Fruit fly (Drosophila melanogaster): ENCODE data around the gene nom.
A peak's percentile ranks its signal among the peaks of the same experiment; 100 is the strongest.

The nom gene

dm6 chr3R:8673803-8674234 lies 49.2 kb upstream of the nom start, which contains the start of gene mRpL19 (continued):
- TF ChIP-seq mld (GFP tag; IDR thresholded peaks at IDR 0.05; ENCODE audit: partially characterized antibody) (0 out of 3 replicates have a peak, but pooled peaks have one; percentile 30), Chrac-16 (GFP tag; optimal IDR thresholded peaks at IDR 0.05) (peak; percentile 2), twi (tag; optimal IDR thresholded peaks at IDR 0.05) (no peak), az2 (GFP tag; optimal IDR thresholded peaks at IDR 0.05) (peak; percentile 9), emc (GFP tag; optimal IDR thresholded peaks at IDR 0.05) (no peak), dpn (GFP tag; optimal IDR thresholded peaks at IDR 0.05) (peak in 1 of 2 experiments; percentile 3), CG4328 (GFP tag; optimal IDR thresholded peaks at IDR 0.05) (peak; percentile 37), ase (GFP tag; IDR thresholded peaks at IDR 0.05) (no peak), org-1 (GFP tag; optimal IDR thresholded peaks at IDR 0.05) (no peak), CG10366 (GFP tag; IDR thresholded peaks at IDR 0.05) (no peak), Taf1 (GFP tag; IDR thresholded peaks at IDR 0.05) (no peak), CG6254 (GFP tag; optimal IDR thresholded peaks at IDR 0.05) (no peak), dan (GFP tag; IDR thresholded peaks at IDR 0.05) (no peak), CG6689 (GFP tag; IDR thresholded peaks at IDR 0.05) (no peak), Nf-YA (GFP tag; IDR thresholded peaks at IDR 0.05) (no peak), HHEX (GFP tag; optimal IDR thresholded peaks at IDR 0.05) (no peak), Drgx (GFP tag; IDR thresholded peaks at IDR 0.05) (no peak), Hr39 (optimal IDR thresholded peaks at IDR 0.05) (no peak), CG4617 (GFP tag; optimal IDR thresholded peaks at IDR 0.05; ENCODE audit: borderline replicate concordance) (peak; percentile 22), dmrt99B (tag; optimal IDR thresholded peaks at IDR 0.05) (peak; percentile 33), bcd (GFP tag; optimal IDR thresholded peaks at IDR 0.05) (no peak), NK7.1 (GFP tag; optimal IDR thresholded peaks at IDR 0.05) (no peak), D19B (GFP tag; optimal IDR thresholded peaks at IDR 0.05) (no peak), sim (GFP tag; IDR thresholded peaks at IDR 0.05) (no peak), CG12104 (GFP tag; optimal IDR thresholded peaks at IDR 0.05) (peak; percentile 21), sisA (GFP tag; IDR thresholded peaks at IDR 0.05) (no peak), salm (tag; optimal IDR thresholded peaks at IDR 0.05) (peak; percentile 13), pita (GFP tag; optimal IDR thresholded peaks at IDR 0.05) (no peak), BEAF-32 (GFP tag; optimal IDR thresholded peaks at IDR 0.05) (peak; percentile 54), kni (GFP tag; optimal IDR thresholded peaks at IDR 0.05) (no peak), CG11695 (GFP tag; IDR thresholded peaks at IDR 0.05) (peak; percentile 34; the same call in 1 of the 3 replicates), ERR (GFP tag; optimal IDR thresholded peaks at IDR 0.05) (no peak), Lhr (GFP tag; optimal IDR thresholded peaks at IDR 0.05) (no peak), Dfd (GFP tag; optimal IDR thresholded peaks at IDR 0.05) (no peak), Sin3A (optimal IDR thresholded peaks at IDR 0.05) (no peak), CG13624 (GFP tag; optimal IDR thresholded peaks at IDR 0.05) (no peak), CG1647 (GFP tag; optimal IDR thresholded peaks at IDR 0.05) (no peak), bbx (GFP tag; IDR thresholded peaks at IDR 0.05; ENCODE audit: partially characterized antibody) (peak; percentile 81), dm (GFP tag; optimal IDR thresholded peaks at IDR 0.05) (no peak), CG14965 (GFP tag; optimal IDR thresholded peaks at IDR 0.05; ENCODE audit: borderline replicate concordance) (no peak), CG6791 (GFP tag; IDR thresholded peaks at IDR 0.05; ENCODE audit: partially characterized antibody) (peak; percentile 62; the same call in 2 of the 3 replicates), scrt (GFP tag; optimal IDR thresholded peaks at IDR 0.05) (no peak), CG9876 (GFP tag; optimal IDR thresholded peaks at IDR 0.05) (no peak), CG4730 (GFP tag; IDR thresholded peaks at IDR 0.05) (no peak), Adf1 (GFP tag; IDR thresholded peaks at IDR 0.05) (peak; percentile 37; the same call in 1 of the 2 replicates), Trl (optimal IDR thresholded peaks at IDR 0.05) (no peak), Trl (GFP tag; optimal IDR thresholded peaks at IDR 0.05) (no peak), repo (GFP tag; optimal IDR thresholded peaks at IDR 0.05) (no peak), NfI (GFP tag; optimal IDR thresholded peaks at IDR 0.05) (peak; percentile 44), br (optimal IDR thresholded peaks at IDR 0.05) (no peak), NC2β (GFP tag; optimal IDR thresholded peaks at IDR 0.05) (no peak), Hr78 (GFP tag; optimal IDR thresholded peaks at IDR 0.05) (no peak), CG12744 (GFP tag; optimal IDR thresholded peaks at IDR 0.05) (no peak)

Data from whole organism, embryonic.